Worm (Caenorhabditis elegans): ENCODE data around the gene best-3.
A peak's percentile ranks its signal among the peaks of the same experiment; 100 is the strongest.

Gene best-3

ce11 chrII:43640-44039 is 30.9 kb downstream of the best-3 start, which contains the start of gene nfyc-1 (continued):
- peak; percentile 63 for TF ChIP-seq lin-13 (GFP tag; optimal IDR thresholded peaks at IDR 0.05)
- no peak for TF ChIP-seq nhr-76 (tag; optimal IDR thresholded peaks at IDR 0.05)
- no peak for TF ChIP-seq snpc-4 (tag; optimal IDR thresholded peaks at IDR 0.05)
- no peak for TF ChIP-seq dmd-9 (GFP tag; IDR thresholded peaks at IDR 0.05)
- no peak for TF ChIP-seq mxl-2 (GFP tag; conservative IDR thresholded peaks at IDR 0.05)
- no peak for TF ChIP-seq mdl-1 (tag; optimal IDR thresholded peaks at IDR 0.05)
- TF ChIP-seq egl-27 (tag; optimal IDR thresholded peaks at IDR 0.05), result no peak
- no peak for TF ChIP-seq set-16 (GFP tag; IDR thresholded peaks at IDR 0.05)
- no peak for TF ChIP-seq Y5F2A.4 (GFP tag; optimal IDR thresholded peaks at IDR 0.05)
- TF ChIP-seq dmd-8 (GFP tag; IDR thresholded peaks at IDR 0.05), result no peak
- TF ChIP-seq lin-15B (tag; optimal IDR thresholded peaks at IDR 0.05), result no peak
- TF ChIP-seq daf-16 (GFP tag; optimal IDR thresholded peaks at IDR 0.05), result no peak
- TF ChIP-seq daf-16 (tag; optimal IDR thresholded peaks at IDR 0.05), result peak; percentile 35
- 0 out of 2 replicates have a peak, but pooled peaks have one; percentile 34 for TF ChIP-seq arid-1 (GFP tag; conservative IDR thresholded peaks at IDR 0.05)
- TF ChIP-seq nhr-237 (tag; optimal IDR thresholded peaks at IDR 0.05), result no peak
- peak; percentile 51 for TF ChIP-seq nhr-28 (tag; optimal IDR thresholded peaks at IDR 0.05)
- TF ChIP-seq ceh-20 (GFP tag; IDR thresholded peaks at IDR 0.05), result no peak
- TF ChIP-seq sdz-12 (GFP tag; optimal IDR thresholded peaks at IDR 0.05), result no peak
- no peak for TF ChIP-seq saeg-2 (GFP tag; IDR thresholded peaks at IDR 0.05)
- TF ChIP-seq mes-2 (tag; optimal IDR thresholded peaks at IDR 0.05; ENCODE audit: poor library complexity, severe bottlenecking), result peak; percentile 84
- no peak for TF ChIP-seq F49E8.2 (tag; optimal IDR thresholded peaks at IDR 0.05; ENCODE audit: borderline replicate concordance)
- TF ChIP-seq ztf-7 (tag; optimal IDR thresholded peaks at IDR 0.05), result peak; percentile 0
- no peak for TF ChIP-seq ces-1 (GFP tag; optimal IDR thresholded peaks at IDR 0.05)
- no peak for TF ChIP-seq tag-97 (GFP tag; IDR thresholded peaks at IDR 0.05)
- TF ChIP-seq skn-1 (tag; optimal IDR thresholded peaks at IDR 0.05), result no peak
- no peak for TF ChIP-seq unc-130 (GFP tag; optimal IDR thresholded peaks at IDR 0.05)
- TF ChIP-seq daf-8 (GFP tag; IDR thresholded peaks at IDR 0.05), result no peak
- no peak for TF ChIP-seq nhr-102 (tag; optimal IDR thresholded peaks at IDR 0.05)
- TF ChIP-seq ceh-82 (tag; optimal IDR thresholded peaks at IDR 0.05), result no peak
- no peak for TF ChIP-seq F26F4.8 (GFP tag; conservative IDR thresholded peaks at IDR 0.05)
- no peak for TF ChIP-seq snpc-1.2 (GFP tag; IDR thresholded peaks at IDR 0.05)
- TF ChIP-seq dmd-6 (GFP tag; IDR thresholded peaks at IDR 0.05), result no peak
- no peak for TF ChIP-seq hlh-11 (tag; optimal IDR thresholded peaks at IDR 0.05)
- no peak for TF ChIP-seq mdt-29 (GFP tag; IDR thresholded peaks at IDR 0.05)
- TF ChIP-seq nhr-77 (tag; optimal IDR thresholded peaks at IDR 0.05), result no peak
- TF ChIP-seq egl-43 (GFP tag; IDR thresholded peaks at IDR 0.05), result no peak
- no peak for TF ChIP-seq madf-5 (GFP tag; IDR thresholded peaks at IDR 0.05)
- TF ChIP-seq R02D3.7 (tag; optimal IDR thresholded peaks at IDR 0.05), result no peak
- no peak for TF ChIP-seq spr-1 (tag; optimal IDR thresholded peaks at IDR 0.05)
- no peak for TF ChIP-seq ztf-11 (tag; optimal IDR thresholded peaks at IDR 0.05)
- peak; percentile 63 for TF ChIP-seq T20F7.1 (GFP tag; optimal IDR thresholded peaks at IDR 0.05)
- no peak for TF ChIP-seq zip-11 (GFP tag; IDR thresholded peaks at IDR 0.05)
- no peak for TF ChIP-seq T26A8.4 (GFP tag; IDR thresholded peaks at IDR 0.05)
- no peak for TF ChIP-seq pha-4 (GFP tag; IDR thresholded peaks at IDR 0.05)
- no peak for TF ChIP-seq pha-4 (tag; optimal IDR thresholded peaks at IDR 0.05)
- TF ChIP-seq attf-4 (tag; optimal IDR thresholded peaks at IDR 0.05), result no peak
- no peak for TF ChIP-seq gei-8 (GFP tag; optimal IDR thresholded peaks at IDR 0.05)
- no peak for TF ChIP-seq nhr-48 (tag; optimal IDR thresholded peaks at IDR 0.05)
- TF ChIP-seq cey-2 (tag; optimal IDR thresholded peaks at IDR 0.05; ENCODE audit: borderline replicate concordance, insufficient read depth), result no peak
- peak in 1 of 2 experiments; percentile 5 for TF ChIP-seq hif-1 (tag; optimal IDR thresholded peaks at IDR 0.05)
- peak; percentile 52; the same call in 1 of the 2 replicates for TF ChIP-seq hmg-1.1 (GFP tag; IDR thresholded peaks at IDR 0.05)
- TF ChIP-seq zfp-3 (GFP tag; conservative IDR thresholded peaks at IDR 0.05), result no peak
- no peak for TF ChIP-seq nhr-10 (tag; optimal IDR thresholded peaks at IDR 0.05)
